Worm (Caenorhabditis elegans): Measurements from ENCODE around the gene fbxa-48.

The fbxa-48 gene

ce11 chrIII:2283341-2283847 is 11.4 kb upstream of the fbxa-48 start:
- TF ChIP-seq egl-27 (tag; optimal IDR thresholded peaks at IDR 0.05) (no peak), nhr-237 (tag; optimal IDR thresholded peaks at IDR 0.05) (no peak), nhr-12 (tag; optimal IDR thresholded peaks at IDR 0.05) (no peak), elt-3 (tag; optimal IDR thresholded peaks at IDR 0.05) (no peak), ZK546.5 (tag; optimal IDR thresholded peaks at IDR 0.05) (no peak), lsy-2 (tag; optimal IDR thresholded peaks at IDR 0.05) (no peak), ztf-11 (tag; optimal IDR thresholded peaks at IDR 0.05) (no peak), C34F6.9 (tag; optimal IDR thresholded peaks at IDR 0.05) (no peak), dmd-4 (tag; optimal IDR thresholded peaks at IDR 0.05) (no peak), unc-62 (GFP tag; optimal IDR thresholded peaks at IDR 0.05) (no peak), unc-39 (tag; optimal IDR thresholded peaks at IDR 0.05) (no peak), ceh-16 (tag; optimal IDR thresholded peaks at IDR 0.05) (no peak), mbf-1 (tag; optimal IDR thresholded peaks at IDR 0.05) (no peak), nhr-129 (tag; optimal IDR thresholded peaks at IDR 0.05) (no peak), blmp-1 (tag; optimal IDR thresholded peaks at IDR 0.05; ENCODE audit: insufficient read depth) (no peak), mdl-1 (tag; optimal IDR thresholded peaks at IDR 0.05) (no peak)

- TF ChIP-seq unc-62 (GFP tag; optimal IDR thresholded peaks at IDR 0.05) (no peak), lin-11 (tag; optimal IDR thresholded peaks at IDR 0.05) (no peak), unc-55 (GFP tag; optimal IDR thresholded peaks at IDR 0.05) (no peak)
These were observed 10.3 kb upstream of the fbxa-48 start, which contains the start of gene Y54F10BM.3 for ce11 chrIII:2281975-2282957. Gene Y54F10BM.3, plus strand, starts transcription at chrIII:2282025.

- TF ChIP-seq fos-1 (tag; optimal IDR thresholded peaks at IDR 0.05) (no peak), sma-3 (GFP tag; optimal IDR thresholded peaks at IDR 0.05) (peak; percentile 59), F13H6.1 (tag; optimal IDR thresholded peaks at IDR 0.05) (no peak), nhr-25 (tag; optimal IDR thresholded peaks at IDR 0.05) (peak; percentile 60), alr-1 (tag; optimal IDR thresholded peaks at IDR 0.05) (no peak)
These were observed 8.6 kb upstream of the fbxa-48 start, which contains the start of gene Y54F10BM.22 for ce11 chrIII:2280569-2280968. Gene Y54F10BM.22, plus strand, starts transcription at chrIII:2280899.

ce11 chrIII:2279457-2279856 is 7.5 kb upstream of the fbxa-48 start, which contains the start of gene Y54F10BM.23:
Gene Y54F10BM.23, minus strand, starts transcription at chrIII:2279557.
- TF ChIP-seq ztf-4 (tag; optimal IDR thresholded peaks at IDR 0.05) (no peak), R02D3.7 (tag; optimal IDR thresholded peaks at IDR 0.05) (no peak), unc-39 (tag; optimal IDR thresholded peaks at IDR 0.05) (no peak)

- TF ChIP-seq sma-9 (GFP tag; optimal IDR thresholded peaks at IDR 0.05): no peak
- TF ChIP-seq sma-9 (tag; optimal IDR thresholded peaks at IDR 0.05): no peak
- TF ChIP-seq C34F6.9 (tag; optimal IDR thresholded peaks at IDR 0.05): no peak
- TF ChIP-seq ztf-11 (tag; optimal IDR thresholded peaks at IDR 0.05): no peak
- TF ChIP-seq mbf-1 (tag; optimal IDR thresholded peaks at IDR 0.05): no peak
- TF ChIP-seq egl-27 (tag; optimal IDR thresholded peaks at IDR 0.05): no peak
- TF ChIP-seq lin-39 (tag; optimal IDR thresholded peaks at IDR 0.05): no peak
- no peak for TF ChIP-seq lsy-2 (tag; optimal IDR thresholded peaks at IDR 0.05)
- TF ChIP-seq unc-39 (tag; optimal IDR thresholded peaks at IDR 0.05): no peak
- no peak for TF ChIP-seq ZK546.5 (tag; optimal IDR thresholded peaks at IDR 0.05)
- TF ChIP-seq zag-1 (tag; optimal IDR thresholded peaks at IDR 0.05): no peak
- TF ChIP-seq fos-1 (tag; optimal IDR thresholded peaks at IDR 0.05): no peak
- no peak for TF ChIP-seq nhr-77 (tag; optimal IDR thresholded peaks at IDR 0.05)
- TF ChIP-seq ceh-82 (tag; optimal IDR thresholded peaks at IDR 0.05): no peak
- no peak for TF ChIP-seq R02D3.7 (tag; optimal IDR thresholded peaks at IDR 0.05)
- TF ChIP-seq skn-1 (tag; optimal IDR thresholded peaks at IDR 0.05): no peak
- no peak for TF ChIP-seq elt-3 (tag; optimal IDR thresholded peaks at IDR 0.05)
These were observed 4.9 kb upstream of the fbxa-48 start, which contains the start of gene Y54F10BM.21 for ce11 chrIII:2276842-2277241. Gene Y54F10BM.21, plus strand, starts transcription at chrIII:2277142.

All from whole organism, L2 larva.